Worm (Caenorhabditis elegans) whole organism, early embryonic: ENCODE data around the gene C12D8.9.

Experiments used
- ama-1 ChIP-seq: fragments of 150-350 bp; optimal IDR thresholded peaks from 2 replicates; lab custom pipeline; 2014
- hnd-1 ChIP-seq: sonication (generic microtip); optimal IDR thresholded peaks from 2 replicates; lab custom pipeline; 2016; ENCODE audit warnings: missing genetic modification characterization, missing compliant biosample characterization

- TF ChIP-seq hnd-1 = no peak
- no peak for TF ChIP-seq ama-1 (lab: Kevin White, UChicago)
Observed at ce11 chrV:10221317-10221716, 21.7 kb downstream of the C12D8.9 start, which contains the start of the genes fipr-5 and fipr-9.
